Fruit fly (Drosophila melanogaster) whole organism, adult: Measurements from ENCODE around the gene CG8281.

ENCODE experiments used
- CG11617 ChIP-seq: fragments of 200-800 bp; sonication (Bioruptor generic); optimal IDR thresholded peaks from 2 replicates; lab custom pipeline; 2017; ENCODE audit warnings: mild to moderate bottlenecking, missing biosample characterization, missing genetic modification reagents, missing genetic modification characterization
- CG7045 ChIP-seq: fragments of 200-800 bp; sonication (Bioruptor generic); optimal IDR thresholded peaks from 2 replicates; lab custom pipeline; 2017; ENCODE audit warnings: missing biosample characterization, mild to moderate bottlenecking, missing genetic modification characterization
- Hr96 ChIP-seq: fragments of 200-800 bp; sonication (Bioruptor generic); optimal IDR thresholded peaks from 2 replicates; lab custom pipeline; 2016; ENCODE audit warnings: missing biosample characterization, missing genetic modification characterization
- cic ChIP-seq: fragments of 200-800 bp; sonication (Bioruptor generic); optimal IDR thresholded peaks from 2 replicates; lab custom pipeline; 2017; ENCODE audit warnings: missing biosample characterization, mild to moderate bottlenecking, missing genetic modification characterization, moderate library complexity
- ovo ChIP-seq: fragments of 200-800 bp; sonication (Bioruptor generic); optimal IDR thresholded peaks from 2 replicates; lab custom pipeline; 2016; ENCODE audit warnings: missing biosample characterization, missing genetic modification characterization
- toe ChIP-seq: fragments of 200-800 bp; sonication (Bioruptor generic); optimal IDR thresholded peaks from 2 replicates; lab custom pipeline; 2016; ENCODE audit warnings: missing biosample characterization, missing genetic modification characterization

dm6 chr3L:7953728-7954127, 41.5 kb downstream of the CG8281 start:
- TF ChIP-seq CG7045 (GFP tag; lab: Kevin White, UChicago) = no peak
- TF ChIP-seq ovo (GFP tag; lab: Kevin White, UChicago) = no peak
- TF ChIP-seq toe = no peak
- TF ChIP-seq cic (GFP tag; lab: Kevin White, UChicago) = no peak
- TF ChIP-seq CG11617 = no peak
- no peak for TF ChIP-seq Hr96
